Fruit fly (Drosophila melanogaster): Measurements from ENCODE around the gene CG1239.

The CG1239 gene

dm6 chr3R:5705469-5706067 is 27.7 kb upstream of the CG1239 start (continued):
- TF ChIP-seq zen2 (GFP tag; IDR thresholded peaks at IDR 0.05; ENCODE audit: partially characterized antibody) = no peak
- no peak for TF ChIP-seq CG3065 (GFP tag; optimal IDR thresholded peaks at IDR 0.05)
- peak; percentile 43; the same call in 1 of the 2 replicates for TF ChIP-seq onecut (GFP tag; IDR thresholded peaks at IDR 0.05)
- TF ChIP-seq wor (GFP tag; IDR thresholded peaks at IDR 0.05) = peak; percentile 29; the same call in 1 of the 2 replicates
- peak; percentile 36 for TF ChIP-seq CG3407 (GFP tag; optimal IDR thresholded peaks at IDR 0.05)
- peak; percentile 79 for TF ChIP-seq PHDP (tag; optimal IDR thresholded peaks at IDR 0.05)
- no peak for TF ChIP-seq CG8944 (GFP tag; optimal IDR thresholded peaks at IDR 0.05)
- peak; percentile 47 for TF ChIP-seq sd (tag; optimal IDR thresholded peaks at IDR 0.05)
- TF ChIP-seq Trl (optimal IDR thresholded peaks at IDR 0.05) = no peak
- TF ChIP-seq Trl (GFP tag; optimal IDR thresholded peaks at IDR 0.05) = peak; percentile 42
- TF ChIP-seq Bteb2 (GFP tag; optimal IDR thresholded peaks at IDR 0.05) = peak; percentile 7
- TF ChIP-seq row (GFP tag; IDR thresholded peaks at IDR 0.05) = peak; percentile 75
- no peak for TF ChIP-seq CG9876 (GFP tag; optimal IDR thresholded peaks at IDR 0.05)
- TF ChIP-seq CG10959 (GFP tag; IDR thresholded peaks at IDR 0.05) = no peak
- TF ChIP-seq Opbp (GFP tag; IDR thresholded peaks at IDR 0.05; ENCODE audit: partially characterized antibody) = no peak
- TF ChIP-seq Gug (GFP tag; IDR thresholded peaks at IDR 0.05) = peak; percentile 30; the same call in 1 of the 4 replicates
- peak; percentile 58 for TF ChIP-seq az2 (GFP tag; optimal IDR thresholded peaks at IDR 0.05)
- TF ChIP-seq Nf-YC (tag; optimal IDR thresholded peaks at IDR 0.05) = no peak
- peak; percentile 54 for TF ChIP-seq tx (GFP tag; optimal IDR thresholded peaks at IDR 0.05)
- TF ChIP-seq ab (GFP tag; optimal IDR thresholded peaks at IDR 0.05) = no peak
- peak; percentile 21 for TF ChIP-seq schlank (tag; optimal IDR thresholded peaks at IDR 0.05)
- TF ChIP-seq CG4854 (GFP tag; optimal IDR thresholded peaks at IDR 0.05) = no peak
- TF ChIP-seq Bdp1 (GFP tag; optimal IDR thresholded peaks at IDR 0.05) = no peak
- TF ChIP-seq CG7556 (GFP tag; optimal IDR thresholded peaks at IDR 0.05) = peak; percentile 76
- peak; percentile 41 to 56 for TF ChIP-seq Pdp1 (GFP tag; optimal IDR thresholded peaks at IDR 0.05)
- no peak for TF ChIP-seq Sry-δ (GFP tag; optimal IDR thresholded peaks at IDR 0.05)
- peak; percentile 1 for TF ChIP-seq CG9609 (GFP tag; optimal IDR thresholded peaks at IDR 0.05)
- TF ChIP-seq sqz (GFP tag; optimal IDR thresholded peaks at IDR 0.05) = no peak
- no peak for TF ChIP-seq gce (GFP tag; IDR thresholded peaks at IDR 0.05)
- no peak for TF ChIP-seq Deaf1 (tag; optimal IDR thresholded peaks at IDR 0.05)
- TF ChIP-seq CG11504 (tag; optimal IDR thresholded peaks at IDR 0.05) = no peak
- peak; percentile 41 for TF ChIP-seq kah (GFP tag; optimal IDR thresholded peaks at IDR 0.05)
- peak; percentile 76 for TF ChIP-seq Oli (tag; optimal IDR thresholded peaks at IDR 0.05)
- TF ChIP-seq chif (GFP tag; optimal IDR thresholded peaks at IDR 0.05) = peak; percentile 43 to 56
- TF ChIP-seq otp (GFP tag; IDR thresholded peaks at IDR 0.05) = no peak
- 0 out of 2 replicates have a peak, but pooled peaks have one; percentile 12 for TF ChIP-seq Rx (GFP tag; IDR thresholded peaks at IDR 0.05)
- TF ChIP-seq ara (GFP tag; IDR thresholded peaks at IDR 0.05) = peak; percentile 57; the same call in 1 of the 2 replicates
- TF ChIP-seq pan (optimal IDR thresholded peaks at IDR 0.05) = no peak
- peak in 1 of 2 experiments; percentile 45 for TF ChIP-seq pan (GFP tag; optimal IDR thresholded peaks at IDR 0.05 in 1 of 2, IDR thresholded peaks at IDR 0.05 in 1 of 2)
- TF ChIP-seq esg (GFP tag; conservative IDR thresholded peaks at IDR 0.05) = peak; percentile 47; the same call in 1 of the 2 replicates
- TF ChIP-seq CG12942 (GFP tag; optimal IDR thresholded peaks at IDR 0.05) = no peak
- no peak for TF ChIP-seq Dad (GFP tag; optimal IDR thresholded peaks at IDR 0.05)
- no peak for TF ChIP-seq seq (GFP tag; IDR thresholded peaks at IDR 0.05)
- TF ChIP-seq disco-r (GFP tag; optimal IDR thresholded peaks at IDR 0.05) = no peak
- TF ChIP-seq CG15269 (tag; optimal IDR thresholded peaks at IDR 0.05) = peak; percentile 79
- no peak for TF ChIP-seq Dp (GFP tag; optimal IDR thresholded peaks at IDR 0.05)
- TF ChIP-seq Fer3 (tag; optimal IDR thresholded peaks at IDR 0.05) = no peak
- TF ChIP-seq Atf3 (GFP tag; optimal IDR thresholded peaks at IDR 0.05) = no peak
- TF ChIP-seq oc (tag; optimal IDR thresholded peaks at IDR 0.05) = peak; percentile 20
- peak; percentile 80 for TF ChIP-seq CG17829 (tag; optimal IDR thresholded peaks at IDR 0.05)
- TF ChIP-seq zfh2 (GFP tag; optimal IDR thresholded peaks at IDR 0.05) = no peak
